Fruit fly (Drosophila melanogaster) S2 (cell line): ENCODE results near the gene CG4768.

Source experiments
- CG8478 ChIP-seq: fragments of >200 bp; optimal IDR thresholded peaks from 2 replicates; lab custom pipeline; 2018
- CTCF ChIP-seq, 2 experiments: fragments of >200 bp; optimal IDR thresholded peaks; 2 replicates each; lab custom pipeline; 2018

DNA sequence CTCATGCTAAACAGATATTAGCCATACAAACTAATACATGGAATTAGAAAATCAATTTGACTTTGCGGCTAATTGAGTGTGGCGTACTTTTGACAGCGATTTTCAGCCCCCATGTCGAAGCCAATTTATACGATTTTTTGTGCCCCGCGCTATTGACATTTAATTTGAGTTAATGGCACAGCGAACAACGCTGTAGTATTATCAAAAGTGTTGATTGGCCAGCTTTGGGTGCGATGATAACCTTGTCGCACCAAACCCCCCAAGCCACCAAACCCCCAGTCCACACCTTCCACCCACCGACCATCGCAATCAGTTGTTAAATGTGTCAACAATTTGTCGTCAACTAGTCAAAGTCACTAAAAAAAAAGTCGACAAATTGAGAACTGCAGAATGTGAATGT is 42.6 kb upstream of the CG4768 start:
- TF ChIP-seq CG8478 (lab: Kevin White, UChicago), result no peak
- no peak for TF ChIP-seq CTCF (optimal IDR thresholded peaks at IDR 0.05; lab: Kevin White, UChicago)
